Worm (Caenorhabditis elegans) whole organism, early embryonic: ENCODE measurements around the gene srsx-36.

Experiments used
- F13C5.2 ChIP-seq: sonication (generic microtip); optimal IDR thresholded peaks from 2 replicates; lab custom pipeline; 2017; ENCODE audit warnings: mild to moderate bottlenecking, missing genetic modification characterization, inconsistent platforms, missing compliant biosample characterization
- ama-1 ChIP-seq: fragments of 150-350 bp; optimal IDR thresholded peaks from 2 replicates; lab custom pipeline; 2014
- hmbx-1 ChIP-seq: sonication (generic microtip); optimal IDR thresholded peaks from 2 replicates; lab custom pipeline; 2016; ENCODE audit warnings: mild to moderate bottlenecking, missing genetic modification characterization, missing compliant biosample characterization
- sea-1 ChIP-seq: fragments of 200-800 bp; sonication (Bioruptor generic); conservative IDR thresholded peaks from 2 replicates; pipeline ENCODE4 v1.3.6; 2022; ENCODE audit warnings: missing genetic modification characterization, missing compliant biosample characterization

DNA sequence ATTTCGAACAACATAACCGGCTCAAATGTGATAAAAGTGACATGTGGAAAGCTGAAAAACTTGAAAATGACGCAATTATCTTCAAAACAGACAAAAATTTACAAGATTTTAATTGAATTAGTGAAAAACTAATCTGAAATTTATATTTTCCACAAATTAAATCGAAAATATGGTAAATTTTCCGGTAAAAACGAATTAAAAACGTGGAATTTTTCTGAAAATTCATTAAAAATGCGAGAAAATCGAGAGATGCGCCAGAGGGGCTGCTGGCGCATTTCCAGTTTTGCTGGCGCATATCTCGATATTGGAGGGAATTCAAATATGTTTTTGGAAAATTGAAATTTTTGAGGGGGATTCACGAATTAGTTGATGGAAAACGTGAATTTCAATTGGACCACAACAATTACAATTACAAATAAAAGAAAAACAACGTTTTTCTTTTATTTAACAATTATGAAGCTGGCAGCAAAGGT, 43.3 kb downstream of the srsx-36 start, which contains the start of the genes haf-3 and F57A10.2:
- TF ChIP-seq ama-1 (lab: Kevin White, UChicago) (no peak), hmbx-1 (tag; lab: Kevin White, UChicago) (no peak), sea-1 (GFP tag; lab: Robert Waterston, UW) (no peak), F13C5.2 (tag; lab: Kevin White, UChicago) (peak; percentile 66)
